Worm (Caenorhabditis elegans) whole organism, L1 larva: ENCODE results near the gene B0334.20.
A peak's percentile ranks its signal among the peaks of the same experiment; 100 is the strongest.

Experiments used
- C16A3.4 ChIP-seq: fragments of 150-350 bp; optimal IDR thresholded peaks from 2 replicates; lab custom pipeline; 2014; ENCODE audit warnings: missing biosample characterization, missing genetic modification characterization
- C34B4.2 ChIP-seq: sonication (generic microtip); optimal IDR thresholded peaks from 2 replicates; lab custom pipeline; 2017; ENCODE audit warnings: mild to moderate bottlenecking, missing genetic modification characterization, missing compliant biosample characterization
- F16B12.6 ChIP-seq: fragments of 150-350 bp; optimal IDR thresholded peaks from 2 replicates; lab custom pipeline; 2014; ENCODE audit warnings: missing biosample characterization, missing genetic modification characterization
- aha-1 ChIP-seq: fragments of 150-350 bp; optimal IDR thresholded peaks from 2 replicates; lab custom pipeline; 2014; ENCODE audit warnings: missing biosample characterization, missing genetic modification characterization
- aly-2 ChIP-seq: fragments of 150-350 bp; optimal IDR thresholded peaks from 2 replicates; lab custom pipeline; 2014; ENCODE audit warnings: missing biosample characterization, missing genetic modification characterization
- blmp-1 ChIP-seq: fragments of 150-350 bp; optimal IDR thresholded peaks from 2 replicates; lab custom pipeline; 2014; ENCODE audit warnings: missing biosample characterization, missing genetic modification characterization
- ceh-82 ChIP-seq, 3 experiments: fragments of 150-350 bp in 1 of 3; sonication (generic microtip) in 2 of 3; optimal IDR thresholded peaks; 2 replicates each; lab custom pipeline; 2014 to 2017; ENCODE audit warnings: missing biosample characterization in 3 of 3, missing genetic modification characterization in 3 of 3
- dpl-1 ChIP-seq, 3 experiments: fragments of 150-350 bp in 2 of 3; sonication (generic microtip) in 1 of 3; optimal IDR thresholded peaks; 2 replicates each; lab custom pipeline; 2014 to 2017; ENCODE audit warnings: missing biosample characterization in 3 of 3, missing genetic modification characterization in 3 of 3, missing genetic modification reagents in 3 of 3
- efl-1 ChIP-seq, 4 experiments: fragments of 150-350 bp; optimal IDR thresholded peaks in 3 of 4; peaks in 1 of 4; 1 replicate in 1 of 4; 2 replicates in 3 of 4; lab custom pipeline; 2014; ENCODE audit warnings: missing biosample characterization in 2 of 4, missing genetic modification characterization in 2 of 4, missing genetic modification reagents in 2 of 4
- elt-3 ChIP-seq, 6 experiments: fragments of 150-350 bp in 1 of 6; sonication (generic microtip); optimal IDR thresholded peaks; 2 replicates each; lab custom pipeline; 2017 to 2018; ENCODE audit warnings: missing biosample characterization in 6 of 6, missing genetic modification characterization in 6 of 6, inconsistent platforms in 1 of 6
- ets-5 ChIP-seq: fragments of 200-800 bp; sonication (Bioruptor generic); IDR thresholded peaks from 2 replicates; pipeline ENCODE4 v1.3.6; 2022; ENCODE audit warnings: missing genetic modification characterization, missing compliant biosample characterization
- fkh-8 ChIP-seq: sonication (generic microtip); optimal IDR thresholded peaks from 2 replicates; lab custom pipeline; 2016; ENCODE audit warnings: mild to moderate bottlenecking, missing genetic modification characterization, missing compliant biosample characterization
- grh-1 ChIP-seq: fragments of 200-800 bp; sonication (Bioruptor generic); IDR thresholded peaks from 2 replicates; pipeline ENCODE4 v1.3.6; 2022; ENCODE audit warnings: missing genetic modification reagents, missing genetic modification characterization, missing compliant biosample characterization
- isw-1 ChIP-seq: fragments of 200-800 bp; sonication (Bioruptor generic); IDR thresholded peaks from 2 replicates; pipeline ENCODE4 v1.3.6; 2022; ENCODE audit warnings: missing genetic modification characterization, missing compliant biosample characterization
- jun-1 ChIP-seq: fragments of 150-350 bp; optimal IDR thresholded peaks from 2 replicates; lab custom pipeline; 2014; ENCODE audit warnings: missing biosample characterization, missing genetic modification reagents, missing genetic modification characterization
- lin-14 ChIP-seq: fragments of 200-800 bp; sonication (Bioruptor generic); optimal IDR thresholded peaks from 2 replicates; lab custom pipeline; 2018; ENCODE audit warnings: mild to moderate bottlenecking, missing genetic modification characterization, moderate library complexity, missing compliant biosample characterization
- lin-35 ChIP-seq, 2 experiments: fragments of 150-350 bp; optimal IDR thresholded peaks; 2 replicates each; lab custom pipeline; 2014; ENCODE audit warnings: missing biosample characterization in 2 of 2, missing genetic modification characterization in 2 of 2, missing genetic modification reagents in 2 of 2
- lsy-2 ChIP-seq, 2 experiments: fragments of 150-350 bp; optimal IDR thresholded peaks; 2 replicates each; lab custom pipeline; 2014; ENCODE audit warnings: missing biosample characterization in 2 of 2, missing genetic modification characterization in 2 of 2
- mdl-1 ChIP-seq, 2 experiments: fragments of 150-350 bp; optimal IDR thresholded peaks; 2 replicates each; lab custom pipeline; 2014 to 2017; ENCODE audit warnings: missing biosample characterization in 2 of 2, missing genetic modification characterization in 2 of 2, inconsistent platforms in 1 of 2
- mef-2 ChIP-seq: fragments of 150-350 bp; optimal IDR thresholded peaks from 2 replicates; lab custom pipeline; 2014; ENCODE audit warnings: missing biosample characterization, missing genetic modification characterization
- mep-1 ChIP-seq: fragments of 150-350 bp; optimal IDR thresholded peaks from 2 replicates; lab custom pipeline; 2014; ENCODE audit warnings: missing biosample characterization, missing genetic modification characterization
- nhr-19 ChIP-seq: fragments of 200-800 bp; sonication (Bioruptor generic); conservative IDR thresholded peaks from 2 replicates; pipeline ENCODE4 v1.3.6; 2022; ENCODE audit warnings: missing genetic modification characterization, missing compliant biosample characterization
- nhr-20 ChIP-seq: sonication (generic microtip); optimal IDR thresholded peaks from 2 replicates; lab custom pipeline; 2016; ENCODE audit warnings: mild to moderate bottlenecking, missing genetic modification characterization, missing compliant biosample characterization
- nhr-47 ChIP-seq: sonication (generic microtip); optimal IDR thresholded peaks from 2 replicates; lab custom pipeline; 2016; ENCODE audit warnings: mild to moderate bottlenecking, missing genetic modification characterization, moderate library complexity, missing compliant biosample characterization
- nhr-71 ChIP-seq: sonication (generic microtip); optimal IDR thresholded peaks from 2 replicates; lab custom pipeline; 2016; ENCODE audit warnings: mild to moderate bottlenecking, missing genetic modification characterization, moderate library complexity, missing compliant biosample characterization
- nhr-85 ChIP-seq: sonication (generic microtip); peaks from one replicate; lab custom pipeline; 2016; ENCODE audit warnings: missing genetic modification characterization, inconsistent platforms, missing compliant biosample characterization
- nhr-90 ChIP-seq: sonication (generic microtip); optimal IDR thresholded peaks from 2 replicates; lab custom pipeline; 2016; ENCODE audit warnings: mild to moderate bottlenecking, missing genetic modification characterization, missing compliant biosample characterization; ENCODE audit not compliant: poor library complexity
- pax-3 ChIP-seq: fragments of 200-800 bp; sonication (Bioruptor generic); optimal IDR thresholded peaks from 2 replicates; lab custom pipeline; 2018; ENCODE audit warnings: mild to moderate bottlenecking, missing genetic modification characterization, moderate library complexity, missing compliant biosample characterization
- skn-1 ChIP-seq: fragments of 150-350 bp; optimal IDR thresholded peaks from 2 replicates; lab custom pipeline; 2014; ENCODE audit warnings: missing biosample characterization, missing genetic modification characterization
- snpc-4 ChIP-seq: fragments of 150-350 bp; optimal IDR thresholded peaks from 2 replicates; lab custom pipeline; 2014; ENCODE audit warnings: missing biosample characterization, missing genetic modification characterization
- snu-23 ChIP-seq: sonication (generic microtip); optimal IDR thresholded peaks from 2 replicates; lab custom pipeline; 2016; ENCODE audit warnings: missing genetic modification characterization, missing compliant biosample characterization
- vab-15 ChIP-seq: sonication (generic microtip); optimal IDR thresholded peaks from 2 replicates; lab custom pipeline; 2017; ENCODE audit warnings: missing genotype, mild to moderate bottlenecking, missing genetic modification characterization, missing compliant biosample characterization
- xbp-1 ChIP-seq: sonication (generic microtip); optimal IDR thresholded peaks from 2 replicates; lab custom pipeline; 2016; ENCODE audit warnings: missing genetic modification characterization, missing compliant biosample characterization
- zip-4 ChIP-seq: fragments of 200-800 bp; sonication (Bioruptor generic); optimal IDR thresholded peaks from 2 replicates; lab custom pipeline; 2018; ENCODE audit warnings: mild to moderate bottlenecking, missing genetic modification characterization, moderate library complexity, missing compliant biosample characterization

The B0334.20 gene

ce11 chrII:11495806-11496205 lies 4.5 kb downstream of the B0334.20 start:
- no peak for TF ChIP-seq efl-1 (optimal IDR thresholded peaks at IDR 0.05; lab: Kevin White, UChicago)
- peak in 1 of 2 experiments; percentile 93 for TF ChIP-seq efl-1 (GFP tag; optimal IDR thresholded peaks at IDR 0.05 in 1 of 2; lab: Kevin White, UChicago)
- no peak for TF ChIP-seq C34B4.2

ce11 chrII:11495307-11495706 lies 5.0 kb downstream of the B0334.20 start, which contains the start of the genes ooc-3 and B0334.4:
Gene ooc-3, minus strand, starts transcription at chrII:11495321.
Gene B0334.4, plus strand, starts transcription at chrII:11495692.
- peak; percentile 32 for TF ChIP-seq zip-4 (GFP tag; lab: Kevin White, UChicago)
- no peak for TF ChIP-seq grh-1
- TF ChIP-seq aly-2 (tag; lab: Kevin White, UChicago): peak; percentile 16
- peak; percentile 80 to 97 for TF ChIP-seq lsy-2 (tag; optimal IDR thresholded peaks at IDR 0.05; lab: Kevin White, UChicago)
- TF ChIP-seq dpl-1 (GFP tag; optimal IDR thresholded peaks at IDR 0.05; lab: Kevin White, UChicago): peak; percentile 14 to 67 (median 34)
- peak; percentile 29 for TF ChIP-seq mep-1 (tag; lab: Kevin White, UChicago)
- TF ChIP-seq ceh-82 (tag; optimal IDR thresholded peaks at IDR 0.05; lab: Kevin White, UChicago): peak in 2 of 3 experiments; percentile 18 to 48
- peak; percentile 45 for TF ChIP-seq snu-23 (GFP tag; lab: Kevin White, UChicago)
- TF ChIP-seq aha-1: no peak
- TF ChIP-seq efl-1 (optimal IDR thresholded peaks at IDR 0.05; lab: Kevin White, UChicago): peak; percentile 38 to 58
- peak; percentile 56 to 85 for TF ChIP-seq efl-1 (GFP tag; optimal IDR thresholded peaks at IDR 0.05 in 1 of 2; lab: Kevin White, UChicago)
- TF ChIP-seq nhr-47 (tag; lab: Kevin White, UChicago): peak; percentile 32
- peak; percentile 6 for TF ChIP-seq blmp-1 (tag; lab: Kevin White, UChicago)
- no peak for TF ChIP-seq snpc-4
- TF ChIP-seq lin-35 (GFP tag; optimal IDR thresholded peaks at IDR 0.05; lab: Kevin White, UChicago): peak; percentile 44 to 60
- no peak for TF ChIP-seq isw-1
- peak; percentile 47 for TF ChIP-seq skn-1 (tag; lab: Kevin White, UChicago)
- peak; percentile 81 for TF ChIP-seq F16B12.6 (tag; lab: Kevin White, UChicago)
- TF ChIP-seq nhr-71 (tag; lab: Kevin White, UChicago): peak; percentile 27
- TF ChIP-seq C16A3.4: peak; percentile 16
- no peak for TF ChIP-seq mdl-1 (tag; optimal IDR thresholded peaks at IDR 0.05; lab: Kevin White, UChicago)
- peak; percentile 22 for TF ChIP-seq lin-14
- TF ChIP-seq, all 84 proteins: peak for 16

DNA sequence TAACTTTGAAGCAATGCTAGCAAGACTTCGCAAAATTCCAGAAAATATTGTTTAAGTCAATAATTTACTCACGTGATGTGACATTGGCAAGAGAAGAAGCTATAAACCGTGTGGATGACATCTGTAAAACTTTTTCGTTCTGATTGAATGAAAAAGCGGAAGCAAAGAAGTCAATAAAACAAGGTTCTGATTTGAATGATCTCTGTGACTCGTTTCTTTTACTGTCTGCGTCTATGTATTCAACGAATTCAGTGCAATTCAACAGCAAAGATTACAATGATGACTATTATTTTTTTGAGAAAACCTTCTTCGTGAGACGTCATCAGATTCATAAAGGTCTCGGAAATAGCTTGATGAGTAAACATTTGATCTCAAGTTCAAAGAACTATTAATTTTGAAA lies 7.4 kb downstream of the B0334.20 start, which contains the start of gene hacl-1:
TSS of gene hacl-1 (minus strand) at position 121 of the 400 bp plus-strand sequence.
- TF ChIP-seq jun-1 (tag; lab: Kevin White, UChicago) (no peak), efl-1 (optimal IDR thresholded peaks at IDR 0.05; lab: Kevin White, UChicago) (no peak), efl-1 (GFP tag; optimal IDR thresholded peaks at IDR 0.05 in 1 of 2; lab: Kevin White, UChicago) (peak in 1 of 2 experiments; percentile 91), C34B4.2 (no peak), nhr-85 (tag; lab: Kevin White, UChicago) (peak; percentile 87), nhr-20 (peak; percentile 64), snu-23 (GFP tag; lab: Kevin White, UChicago) (peak; percentile 30), nhr-47 (tag; lab: Kevin White, UChicago) (peak; percentile 34), xbp-1 (tag; lab: Kevin White, UChicago) (peak; percentile 11), nhr-19 (GFP tag; lab: Robert Waterston, UW) (peak; percentile 49), ets-5 (no peak), fkh-8 (peak; percentile 76), elt-3 (tag; optimal IDR thresholded peaks at IDR 0.05; lab: Kevin White, UChicago) (peak in 1 of 6 experiments; percentile 21), mef-2 (tag; lab: Kevin White, UChicago) (no peak), skn-1 (tag; lab: Kevin White, UChicago) (peak; percentile 31), nhr-90 (tag; lab: Kevin White, UChicago) (peak; percentile 14), lsy-2 (tag; optimal IDR thresholded peaks at IDR 0.05; lab: Kevin White, UChicago) (peak; percentile 29 to 40), C16A3.4 (no peak), pax-3 (tag; lab: Kevin White, UChicago) (no peak), mep-1 (tag; lab: Kevin White, UChicago) (peak; percentile 28), lin-14 (peak; percentile 35), dpl-1 (GFP tag; optimal IDR thresholded peaks at IDR 0.05; lab: Kevin White, UChicago) (peak in 1 of 3 experiments; percentile 9), nhr-71 (tag; lab: Kevin White, UChicago) (peak; percentile 74), blmp-1 (tag; lab: Kevin White, UChicago) (peak; percentile 44), lin-35 (GFP tag; optimal IDR thresholded peaks at IDR 0.05; lab: Kevin White, UChicago) (peak in 1 of 2 experiments; percentile 36), vab-15 (tag; lab: Kevin White, UChicago) (no peak)
